Worm (Caenorhabditis elegans) whole organism, late embryonic: ENCODE results near the gene egl-19.

Experiments used
- ama-1 ChIP-seq: fragments of 150-350 bp; optimal IDR thresholded peaks from 2 replicates; lab custom pipeline; 2014
- ceh-18 ChIP-seq: sonication (generic microtip); optimal IDR thresholded peaks from 2 replicates; lab custom pipeline; 2016; ENCODE audit warnings: missing genetic modification characterization, missing compliant biosample characterization
- ceh-9 ChIP-seq: sonication (generic microtip); optimal IDR thresholded peaks from 2 replicates; lab custom pipeline; 2016; ENCODE audit warnings: mild to moderate bottlenecking, missing genetic modification characterization, inconsistent platforms, missing compliant biosample characterization
- elt-2 ChIP-seq: sonication (generic microtip); optimal IDR thresholded peaks from 2 replicates; lab custom pipeline; 2016; ENCODE audit warnings: missing genetic modification reagents, missing genetic modification characterization, missing compliant biosample characterization
- elt-4 ChIP-seq: sonication (generic microtip); optimal IDR thresholded peaks from 2 replicates; lab custom pipeline; 2016; ENCODE audit warnings: missing genetic modification characterization, missing compliant biosample characterization
- eyg-1 ChIP-seq: sonication (generic microtip); optimal IDR thresholded peaks from 2 replicates; lab custom pipeline; 2016; ENCODE audit warnings: missing genotype, missing genetic modification characterization, missing compliant biosample characterization
- hlh-6 ChIP-seq: sonication (generic microtip); optimal IDR thresholded peaks from 2 replicates; lab custom pipeline; 2016; ENCODE audit warnings: missing genotype, missing genetic modification characterization, missing compliant biosample characterization
- hlh-8 ChIP-seq: sonication (generic microtip); optimal IDR thresholded peaks from 2 replicates; lab custom pipeline; 2016; ENCODE audit warnings: missing genotype, missing genetic modification characterization, missing compliant biosample characterization
- lin-11 ChIP-seq: fragments of 200-800 bp; sonication (Bioruptor generic); optimal IDR thresholded peaks from 2 replicates; lab custom pipeline; 2018; ENCODE audit warnings: mild to moderate bottlenecking, missing genetic modification characterization, missing compliant biosample characterization
- nhr-11 ChIP-seq: fragments of 150-350 bp; optimal IDR thresholded peaks from 2 replicates; lab custom pipeline; 2014; ENCODE audit warnings: missing biosample characterization, missing genetic modification characterization
- pat-9 ChIP-seq: fragments of 200-800 bp; sonication (Bioruptor generic); optimal IDR thresholded peaks from 2 replicates; lab custom pipeline; 2018; ENCODE audit warnings: mild to moderate bottlenecking, missing genetic modification characterization, moderate library complexity, missing compliant biosample characterization
- pha-4 ChIP-seq: fragments of 150-350 bp; optimal IDR thresholded peaks from 2 replicates; lab custom pipeline; 2018; ENCODE audit warnings: missing biosample characterization, missing genetic modification reagents, missing genetic modification characterization
- tbx-7 ChIP-seq: sonication (generic microtip); optimal IDR thresholded peaks from 2 replicates; lab custom pipeline; 2016; ENCODE audit warnings: missing genotype, missing genetic modification characterization, missing compliant biosample characterization
- unc-86 ChIP-seq: sonication (generic microtip); optimal IDR thresholded peaks from 2 replicates; lab custom pipeline; 2016; ENCODE audit warnings: missing genetic modification characterization, missing compliant biosample characterization

- TF ChIP-seq nhr-11 (no peak), elt-2 (tag; lab: Kevin White, UChicago) (no peak), eyg-1 (no peak), ceh-9 (tag; lab: Kevin White, UChicago) (no peak), unc-86 (tag; lab: Kevin White, UChicago) (no peak), pha-4 (tag; lab: Kevin White, UChicago) (no peak), elt-4 (tag; lab: Kevin White, UChicago) (no peak), ceh-18 (tag; lab: Kevin White, UChicago) (no peak), ama-1 (lab: Kevin White, UChicago) (no peak), hlh-8 (no peak), tbx-7 (tag; lab: Kevin White, UChicago) (no peak), lin-11 (tag; lab: Kevin White, UChicago) (no peak), pat-9 (tag; lab: Kevin White, UChicago) (no peak), hlh-6 (tag; lab: Kevin White, UChicago) (no peak)
These were observed 7.9 kb upstream of the egl-19 start for ce11 chrIV:7397507-7397906.
